Worm (Caenorhabditis elegans) whole organism, L1 larva: Measurements from ENCODE around the gene irld-24.

Experiments
- C04F5.9 ChIP-seq: sonication (generic microtip); optimal IDR thresholded peaks from 2 replicates; lab custom pipeline; 2016; ENCODE audit warnings: missing genetic modification characterization, missing compliant biosample characterization
- C34B4.2 ChIP-seq: sonication (generic microtip); optimal IDR thresholded peaks from 2 replicates; lab custom pipeline; 2017; ENCODE audit warnings: mild to moderate bottlenecking, missing genetic modification characterization, missing compliant biosample characterization
- F16B12.6 ChIP-seq: fragments of 150-350 bp; optimal IDR thresholded peaks from 2 replicates; lab custom pipeline; 2014; ENCODE audit warnings: missing biosample characterization, missing genetic modification characterization
- Y116A8C.19 ChIP-seq: sonication (generic microtip); optimal IDR thresholded peaks from 2 replicates; lab custom pipeline; 2016; ENCODE audit warnings: missing compliant biosample characterization, missing genetic modification characterization, borderline replicate concordance
- aha-1 ChIP-seq: fragments of 150-350 bp; optimal IDR thresholded peaks from 2 replicates; lab custom pipeline; 2014; ENCODE audit warnings: missing biosample characterization, missing genetic modification characterization
- aly-2 ChIP-seq: fragments of 150-350 bp; optimal IDR thresholded peaks from 2 replicates; lab custom pipeline; 2014; ENCODE audit warnings: missing biosample characterization, missing genetic modification characterization
- ama-1 ChIP-seq: fragments of 150-350 bp; optimal IDR thresholded peaks from 2 replicates; lab custom pipeline; 2014
- blmp-1 ChIP-seq: fragments of 150-350 bp; optimal IDR thresholded peaks from 2 replicates; lab custom pipeline; 2014; ENCODE audit warnings: missing biosample characterization, missing genetic modification characterization
- ceh-8 ChIP-seq: fragments of 200-800 bp; sonication (Bioruptor generic); optimal IDR thresholded peaks from 2 replicates; lab custom pipeline; 2018; ENCODE audit warnings: mild to moderate bottlenecking, missing genetic modification characterization, moderate library complexity, missing compliant biosample characterization
- ceh-88 ChIP-seq: fragments of 200-800 bp; sonication (Bioruptor generic); IDR thresholded peaks from 2 replicates; pipeline ENCODE4 v1.3.6; 2022; ENCODE audit warnings: missing genetic modification characterization, missing compliant biosample characterization
- dpl-1 ChIP-seq, 3 experiments: fragments of 150-350 bp in 2 of 3; sonication (generic microtip) in 1 of 3; optimal IDR thresholded peaks; 2 replicates each; lab custom pipeline; 2014 to 2017; ENCODE audit warnings: missing biosample characterization in 3 of 3, missing genetic modification characterization in 3 of 3, missing genetic modification reagents in 3 of 3
- dsc-1 ChIP-seq: sonication (generic microtip); optimal IDR thresholded peaks from 2 replicates; lab custom pipeline; 2016; ENCODE audit warnings: mild to moderate bottlenecking, missing genetic modification characterization, missing compliant biosample characterization
- efl-3 ChIP-seq: fragments of 200-800 bp; sonication (Bioruptor generic); optimal IDR thresholded peaks from 2 replicates; lab custom pipeline; 2018; ENCODE audit warnings: mild to moderate bottlenecking, missing genetic modification characterization, missing compliant biosample characterization
- egl-27 ChIP-seq, 2 experiments: fragments of 150-350 bp in 1 of 2; sonication (generic microtip); optimal IDR thresholded peaks; 3 replicates each; lab custom pipeline; 2017 to 2018; ENCODE audit warnings: missing biosample characterization in 2 of 2, missing genetic modification characterization in 2 of 2, missing genetic modification reagents in 2 of 2
- elt-2 ChIP-seq: sonication (generic microtip); optimal IDR thresholded peaks from 2 replicates; lab custom pipeline; 2016; ENCODE audit warnings: missing genetic modification characterization, mild to moderate bottlenecking, inconsistent platforms, missing compliant biosample characterization, missing genetic modification reagents
- ets-5 ChIP-seq: fragments of 200-800 bp; sonication (Bioruptor generic); IDR thresholded peaks from 2 replicates; pipeline ENCODE4 v1.3.6; 2022; ENCODE audit warnings: missing genetic modification characterization, missing compliant biosample characterization
- fkh-10 ChIP-seq: sonication (generic microtip); optimal IDR thresholded peaks from 2 replicates; lab custom pipeline; 2017; ENCODE audit warnings: missing biosample characterization, missing genetic modification reagents, missing genetic modification characterization
- fkh-8 ChIP-seq: sonication (generic microtip); optimal IDR thresholded peaks from 2 replicates; lab custom pipeline; 2016; ENCODE audit warnings: mild to moderate bottlenecking, missing genetic modification characterization, missing compliant biosample characterization
- grh-1 ChIP-seq: fragments of 200-800 bp; sonication (Bioruptor generic); IDR thresholded peaks from 2 replicates; pipeline ENCODE4 v1.3.6; 2022; ENCODE audit warnings: missing genetic modification reagents, missing genetic modification characterization, missing compliant biosample characterization
- hlh-17 ChIP-seq: fragments of 200-800 bp; sonication (Bioruptor generic); optimal IDR thresholded peaks from 2 replicates; lab custom pipeline; 2018; ENCODE audit warnings: missing genetic modification characterization, mild to moderate bottlenecking, missing compliant biosample characterization, moderate library complexity, borderline replicate concordance
- hlh-4 ChIP-seq: sonication (generic microtip); optimal IDR thresholded peaks from 2 replicates; lab custom pipeline; 2016; ENCODE audit warnings: mild to moderate bottlenecking, missing genetic modification characterization, missing compliant biosample characterization
- irx-1 ChIP-seq: sonication (generic microtip); optimal IDR thresholded peaks from 2 replicates; lab custom pipeline; 2016; ENCODE audit warnings: missing genetic modification characterization, missing compliant biosample characterization
- isw-1 ChIP-seq: fragments of 200-800 bp; sonication (Bioruptor generic); IDR thresholded peaks from 2 replicates; pipeline ENCODE4 v1.3.6; 2022; ENCODE audit warnings: missing genetic modification characterization, missing compliant biosample characterization
- lin-14 ChIP-seq: fragments of 200-800 bp; sonication (Bioruptor generic); optimal IDR thresholded peaks from 2 replicates; lab custom pipeline; 2018; ENCODE audit warnings: mild to moderate bottlenecking, missing genetic modification characterization, moderate library complexity, missing compliant biosample characterization
- lin-15B ChIP-seq: fragments of 150-350 bp; sonication (generic microtip); optimal IDR thresholded peaks from 3 replicates; lab custom pipeline; 2014; ENCODE audit warnings: missing biosample characterization, missing genetic modification characterization
- lin-35 ChIP-seq, 2 experiments: fragments of 150-350 bp; optimal IDR thresholded peaks; 2 replicates each; lab custom pipeline; 2014; ENCODE audit warnings: missing biosample characterization in 2 of 2, missing genetic modification characterization in 2 of 2, missing genetic modification reagents in 2 of 2
- lin-39 ChIP-seq: fragments of 150-350 bp; optimal IDR thresholded peaks from 2 replicates; lab custom pipeline; 2014; ENCODE audit warnings: missing biosample characterization, missing genetic modification reagents, missing genetic modification characterization
- lir-3 ChIP-seq: sonication (generic microtip); optimal IDR thresholded peaks from 2 replicates; lab custom pipeline; 2016; ENCODE audit warnings: mild to moderate bottlenecking, missing genetic modification characterization, moderate library complexity, missing compliant biosample characterization; ENCODE audit not compliant: poor library complexity
- lsy-2 ChIP-seq, 2 experiments: fragments of 150-350 bp; optimal IDR thresholded peaks; 2 replicates each; lab custom pipeline; 2014; ENCODE audit warnings: missing biosample characterization in 2 of 2, missing genetic modification characterization in 2 of 2
- mab-9 ChIP-seq: fragments of 200-800 bp; sonication (Bioruptor generic); IDR thresholded peaks from 2 replicates; pipeline ENCODE4 v1.3.6; 2022; ENCODE audit warnings: missing genetic modification reagents, missing genetic modification characterization, missing compliant biosample characterization
- mdl-1 ChIP-seq, 2 experiments: fragments of 150-350 bp; optimal IDR thresholded peaks; 2 replicates each; lab custom pipeline; 2014 to 2017; ENCODE audit warnings: missing biosample characterization in 2 of 2, missing genetic modification characterization in 2 of 2, inconsistent platforms in 1 of 2
- mef-2 ChIP-seq: fragments of 150-350 bp; optimal IDR thresholded peaks from 2 replicates; lab custom pipeline; 2014; ENCODE audit warnings: missing biosample characterization, missing genetic modification characterization
- nhr-11 ChIP-seq: fragments of 150-350 bp; optimal IDR thresholded peaks from 2 replicates; lab custom pipeline; 2014; ENCODE audit warnings: missing biosample characterization, missing genetic modification characterization
- nhr-12 ChIP-seq: sonication (generic microtip); optimal IDR thresholded peaks from 2 replicates; lab custom pipeline; 2017; ENCODE audit warnings: missing biosample characterization, missing genetic modification characterization
- nhr-20 ChIP-seq: sonication (generic microtip); optimal IDR thresholded peaks from 2 replicates; lab custom pipeline; 2016; ENCODE audit warnings: mild to moderate bottlenecking, missing genetic modification characterization, missing compliant biosample characterization
- nhr-28 ChIP-seq: fragments of 150-350 bp; optimal IDR thresholded peaks from 2 replicates; lab custom pipeline; 2014; ENCODE audit warnings: missing biosample characterization, missing genetic modification characterization
- nhr-47 ChIP-seq: sonication (generic microtip); optimal IDR thresholded peaks from 2 replicates; lab custom pipeline; 2016; ENCODE audit warnings: mild to moderate bottlenecking, missing genetic modification characterization, moderate library complexity, missing compliant biosample characterization
- nhr-77 ChIP-seq: fragments of 150-350 bp; optimal IDR thresholded peaks from 2 replicates; lab custom pipeline; 2014; ENCODE audit warnings: missing biosample characterization, missing genetic modification characterization
- nhr-84 ChIP-seq: sonication (generic microtip); optimal IDR thresholded peaks from 2 replicates; lab custom pipeline; 2017; ENCODE audit warnings: missing biosample characterization, missing genetic modification characterization
- nhr-90 ChIP-seq: sonication (generic microtip); optimal IDR thresholded peaks from 2 replicates; lab custom pipeline; 2016; ENCODE audit warnings: mild to moderate bottlenecking, missing genetic modification characterization, missing compliant biosample characterization; ENCODE audit not compliant: poor library complexity
- pag-3 ChIP-seq: sonication (generic microtip); optimal IDR thresholded peaks from 2 replicates; lab custom pipeline; 2017; ENCODE audit warnings: missing genetic modification characterization, mild to moderate bottlenecking, missing compliant biosample characterization, antibody characterized with exemption, borderline replicate concordance; ENCODE audit not compliant: insufficient read depth
- pax-3 ChIP-seq: fragments of 200-800 bp; sonication (Bioruptor generic); optimal IDR thresholded peaks from 2 replicates; lab custom pipeline; 2018; ENCODE audit warnings: mild to moderate bottlenecking, missing genetic modification characterization, moderate library complexity, missing compliant biosample characterization
- rnt-1 ChIP-seq: sonication (generic microtip); optimal IDR thresholded peaks from 2 replicates; lab custom pipeline; 2016; ENCODE audit warnings: mild to moderate bottlenecking, missing genetic modification characterization, moderate library complexity, missing compliant biosample characterization
- snpc-4 ChIP-seq: fragments of 150-350 bp; optimal IDR thresholded peaks from 2 replicates; lab custom pipeline; 2014; ENCODE audit warnings: missing biosample characterization, missing genetic modification characterization
- snu-23 ChIP-seq: sonication (generic microtip); optimal IDR thresholded peaks from 2 replicates; lab custom pipeline; 2016; ENCODE audit warnings: missing genetic modification characterization, missing compliant biosample characterization
- unc-130 ChIP-seq: fragments of 150-350 bp; optimal IDR thresholded peaks from 2 replicates; lab custom pipeline; 2017; ENCODE audit warnings: missing biosample characterization, missing genetic modification characterization, inconsistent platforms
- unc-62 ChIP-seq: fragments of 150-350 bp; optimal IDR thresholded peaks from 2 replicates; lab custom pipeline; 2014; ENCODE audit warnings: missing biosample characterization, missing genetic modification reagents, missing genetic modification characterization
- unc-86 ChIP-seq: sonication (generic microtip); optimal IDR thresholded peaks from 2 replicates; lab custom pipeline; 2016; ENCODE audit warnings: missing genetic modification characterization, missing compliant biosample characterization
- unc-98 ChIP-seq: fragments of 200-800 bp; sonication (Bioruptor generic); IDR thresholded peaks from 2 replicates; pipeline ENCODE4 v1.3.6; 2022; ENCODE audit warnings: missing genetic modification characterization, missing compliant biosample characterization
- vab-15 ChIP-seq: sonication (generic microtip); optimal IDR thresholded peaks from 2 replicates; lab custom pipeline; 2017; ENCODE audit warnings: missing genotype, mild to moderate bottlenecking, missing genetic modification characterization, missing compliant biosample characterization
- zag-1 ChIP-seq: fragments of 150-350 bp; optimal IDR thresholded peaks from 2 replicates; lab custom pipeline; 2014; ENCODE audit warnings: missing biosample characterization, missing genetic modification characterization
- zip-4 ChIP-seq: fragments of 200-800 bp; sonication (Bioruptor generic); optimal IDR thresholded peaks from 2 replicates; lab custom pipeline; 2018; ENCODE audit warnings: mild to moderate bottlenecking, missing genetic modification characterization, moderate library complexity, missing compliant biosample characterization
- ztf-11 ChIP-seq, 2 experiments: sonication (generic microtip); optimal IDR thresholded peaks; 2 replicates each; lab custom pipeline; 2016 to 2017; ENCODE audit warnings: missing genetic modification characterization in 2 of 2, missing biosample characterization in 1 of 2, missing compliant biosample characterization in 1 of 2

Gene irld-24

DNA sequence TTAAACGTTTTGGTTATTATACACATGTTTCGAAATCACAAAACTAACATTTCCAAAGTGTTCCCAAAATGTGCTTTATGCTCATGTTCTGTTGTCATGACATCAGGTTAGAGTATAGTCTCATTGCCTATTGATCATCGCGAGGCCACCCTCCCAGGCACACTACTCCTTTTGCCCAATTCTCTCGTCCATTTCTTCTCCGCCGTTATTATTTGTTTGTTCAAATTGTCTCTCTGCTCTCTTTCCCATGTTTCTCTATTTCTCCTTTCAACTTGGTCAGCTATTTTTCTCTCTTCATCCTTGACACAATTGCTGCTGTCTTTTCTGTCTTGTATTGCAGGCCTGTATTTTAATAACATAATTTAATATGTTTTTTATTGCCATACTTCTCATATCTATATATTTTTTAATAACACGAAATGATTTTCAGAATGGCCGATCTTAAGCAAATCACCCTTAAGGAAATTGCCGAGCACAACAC is 15.1 kb downstream of the irld-24 start, which contains the start of gene cytb-5.1:
TSS of gene cytb-5.1 (plus strand) at position 431 of the 481 bp plus-strand sequence.
- TF ChIP-seq dpl-1 (GFP tag; optimal IDR thresholded peaks at IDR 0.05; lab: Kevin White, UChicago) (no peak), rnt-1 (tag; lab: Kevin White, UChicago) (peak; percentile 28), ets-5 (GFP tag; lab: Robert Waterston, UW) (no peak), ama-1 (lab: Kevin White, UChicago) (no peak), Y116A8C.19 (tag; lab: Kevin White, UChicago) (no peak), unc-62 (GFP tag; lab: Kevin White, UChicago) (no peak), irx-1 (tag; lab: Kevin White, UChicago) (no peak), nhr-77 (peak; percentile 51), ceh-8 (no peak), F16B12.6 (tag; lab: Kevin White, UChicago) (no peak), lsy-2 (tag; optimal IDR thresholded peaks at IDR 0.05; lab: Kevin White, UChicago) (peak in 1 of 2 experiments; percentile 11), zip-4 (GFP tag; lab: Kevin White, UChicago) (no peak), snpc-4 (tag; lab: Kevin White, UChicago) (no peak), vab-15 (tag; lab: Kevin White, UChicago) (no peak), lin-39 (tag; lab: Kevin White, UChicago) (no peak), isw-1 (GFP tag; lab: Robert Waterston, UW) (no peak), mef-2 (tag; lab: Kevin White, UChicago) (no peak), grh-1 (GFP tag; lab: Robert Waterston, UW) (no peak), unc-98 (GFP tag; lab: Robert Waterston, UW) (no peak), unc-130 (tag; lab: Kevin White, UChicago) (no peak), zag-1 (tag; lab: Kevin White, UChicago) (no peak), nhr-84 (no peak), mab-9 (no peak), dsc-1 (no peak), C04F5.9 (no peak), mdl-1 (tag; optimal IDR thresholded peaks at IDR 0.05; lab: Kevin White, UChicago) (peak in 1 of 2 experiments; percentile 5), nhr-28 (tag; lab: Kevin White, UChicago) (no peak), unc-86 (tag; lab: Kevin White, UChicago) (no peak), ceh-88 (GFP tag; lab: Robert Waterston, UW) (no peak), aha-1 (tag; lab: Kevin White, UChicago) (no peak), fkh-10 (GFP tag; lab: Kevin White, UChicago) (no peak), efl-3 (no peak), pag-3 (tag; lab: Kevin White, UChicago) (no peak), lir-3 (no peak), pax-3 (no peak), nhr-20 (tag; lab: Kevin White, UChicago) (peak; percentile 78), lin-15B (no peak), hlh-4 (tag; lab: Kevin White, UChicago) (no peak), C34B4.2 (no peak), nhr-11 (tag; lab: Kevin White, UChicago) (no peak), blmp-1 (tag; lab: Kevin White, UChicago) (peak; percentile 45), egl-27 (tag; optimal IDR thresholded peaks at IDR 0.05; lab: Kevin White, UChicago) (no peak), elt-2 (tag; lab: Kevin White, UChicago) (peak; percentile 8), lin-14 (GFP tag; lab: Kevin White, UChicago) (peak; percentile 68), fkh-8 (tag; lab: Kevin White, UChicago) (peak; percentile 39), nhr-12 (tag; lab: Kevin White, UChicago) (no peak), aly-2 (tag; lab: Kevin White, UChicago) (no peak), nhr-47 (peak; percentile 28), snu-23 (GFP tag; lab: Kevin White, UChicago) (peak; percentile 36), lin-35 (GFP tag; optimal IDR thresholded peaks at IDR 0.05; lab: Kevin White, UChicago) (peak in 1 of 2 experiments; percentile 24), nhr-90 (tag; lab: Kevin White, UChicago) (no peak), ztf-11 (tag; optimal IDR thresholded peaks at IDR 0.05; lab: Kevin White, UChicago) (no peak), hlh-17 (GFP tag; lab: Kevin White, UChicago) (no peak)
